Worm (Caenorhabditis elegans): Measurements from ENCODE around the gene ceh-1.

- no peak for TF ChIP-seq nhr-23 (tag; optimal IDR thresholded peaks at IDR 0.05)
- TF ChIP-seq nhr-25 (tag; optimal IDR thresholded peaks at IDR 0.05): no peak
- no peak for TF ChIP-seq jun-1 (tag; optimal IDR thresholded peaks at IDR 0.05)
- no peak for TF ChIP-seq pha-4 (tag; optimal IDR thresholded peaks at IDR 0.05)
- TF ChIP-seq fos-1 (tag; optimal IDR thresholded peaks at IDR 0.05): no peak
- TF ChIP-seq unc-39 (tag; optimal IDR thresholded peaks at IDR 0.05): no peak
- TF ChIP-seq ceh-28 (tag; optimal IDR thresholded peaks at IDR 0.05): no peak
- TF ChIP-seq tbx-2 (tag; optimal IDR thresholded peaks at IDR 0.05): no peak
- no peak for TF ChIP-seq sea-2 (GFP tag; optimal IDR thresholded peaks at IDR 0.05)
- no peak for TF ChIP-seq ama-1 (optimal IDR thresholded peaks at IDR 0.05)
- TF ChIP-seq egl-27 (tag; optimal IDR thresholded peaks at IDR 0.05): no peak
- TF ChIP-seq mdl-1 (tag; optimal IDR thresholded peaks at IDR 0.05): no peak
- no peak for TF ChIP-seq nhr-28 (tag; optimal IDR thresholded peaks at IDR 0.05)
- no peak for TF ChIP-seq nhr-237 (tag; optimal IDR thresholded peaks at IDR 0.05)
Observed at ce11 chrX:4658303-4658702, 4.3 kb upstream of the ceh-1 start.

All from whole organism, L3 larva.